Fruit fly (Drosophila melanogaster) whole organism, embryonic: Measurements from ENCODE around the gene Tcs6.

Experiments
- CG10267 ChIP-seq: fragments of 200-800 bp; sonication (Bioruptor generic); optimal IDR thresholded peaks from 2 replicates; lab custom pipeline; 2018; ENCODE audit warnings: missing biosample characterization, mild to moderate bottlenecking, missing genetic modification characterization, moderate library complexity
- CG10274 ChIP-seq: fragments of 200-800 bp; sonication (Bioruptor generic); optimal IDR thresholded peaks from 3 replicates; lab custom pipeline; 2017; ENCODE audit warnings: missing biosample characterization, mild to moderate bottlenecking, missing genetic modification characterization
- CG10654 ChIP-seq: fragments of 200-800 bp; sonication (Bioruptor generic); optimal IDR thresholded peaks from 2 replicates; lab custom pipeline; 2016; ENCODE audit warnings: missing biosample characterization, missing genetic modification characterization
- CG11560 ChIP-seq: fragments of 200-800 bp; sonication (Bioruptor generic); IDR thresholded peaks from 3 replicates; pipeline ENCODE4 v1.3.6; 2022; ENCODE audit warnings: missing biosample characterization, missing genetic modification characterization
- CG13624 ChIP-seq: fragments of 200-800 bp; sonication (Bioruptor generic); optimal IDR thresholded peaks from 2 replicates; lab custom pipeline; 2016; ENCODE audit warnings: missing biosample characterization, missing genetic modification characterization
- CG14441 ChIP-seq: fragments of 200-800 bp; sonication (Bioruptor generic); IDR thresholded peaks from 2 replicates; pipeline ENCODE4 v1.3.6; 2022; ENCODE audit warnings: missing biosample characterization, missing genetic modification characterization
- CG14860 ChIP-seq: fragments of 200-800 bp; sonication (Bioruptor generic); IDR thresholded peaks from 3 replicates; pipeline ENCODE4 v1.3.6; 2022; ENCODE audit warnings: missing biosample characterization, missing genetic modification characterization; ENCODE audit not compliant: partially characterized antibody
- CG1603 ChIP-seq: fragments of 200-800 bp; sonication (Bioruptor generic); optimal IDR thresholded peaks from 2 replicates; lab custom pipeline; 2019; ENCODE audit warnings: missing biosample characterization, mild to moderate bottlenecking, missing genetic modification characterization, moderate library complexity
- CG17802 ChIP-seq: fragments of 200-800 bp; sonication (Bioruptor generic); optimal IDR thresholded peaks from 2 replicates; lab custom pipeline; 2018; ENCODE audit warnings: missing biosample characterization, mild to moderate bottlenecking, missing genetic modification characterization, moderate library complexity
- CG18262 ChIP-seq: fragments of 200-800 bp; optimal IDR thresholded peaks from 3 replicates; lab custom pipeline; 2019; ENCODE audit warnings: missing biosample characterization, mild to moderate bottlenecking, missing genetic modification characterization, moderate library complexity
- CG18599 ChIP-seq: fragments of 200-800 bp; sonication (Bioruptor generic); optimal IDR thresholded peaks from 3 replicates; lab custom pipeline; 2017; ENCODE audit warnings: missing biosample characterization, missing genetic modification characterization, mild to moderate bottlenecking, moderate library complexity, missing genetic modification reagents
- CG2199 ChIP-seq: fragments of 200-800 bp; sonication (Bioruptor generic); IDR thresholded peaks from 3 replicates; pipeline ENCODE4 v1.3.6; 2022; ENCODE audit warnings: missing biosample characterization, missing genetic modification characterization
- CG2678 ChIP-seq: fragments of 200-800 bp; sonication (Bioruptor generic); optimal IDR thresholded peaks from 3 replicates; lab custom pipeline; 2019; ENCODE audit warnings: missing biosample characterization, mild to moderate bottlenecking, missing genetic modification characterization, moderate library complexity
- CG31388 ChIP-seq: fragments of 200-800 bp; sonication (Bioruptor generic); optimal IDR thresholded peaks from 2 replicates; lab custom pipeline; 2016; ENCODE audit warnings: missing biosample characterization, missing genetic modification characterization
- CG4404 ChIP-seq: fragments of 200-800 bp; sonication (Bioruptor generic); IDR thresholded peaks from 2 replicates; pipeline ENCODE4 v1.3.6; 2022; ENCODE audit warnings: missing biosample characterization, missing genetic modification characterization
- CG6791 ChIP-seq: fragments of 200-800 bp; sonication (Bioruptor generic); IDR thresholded peaks from 3 replicates; pipeline ENCODE4 v1.3.6; 2022; ENCODE audit warnings: missing biosample characterization, missing genetic modification characterization; ENCODE audit not compliant: partially characterized antibody
- CG7556 ChIP-seq: fragments of 200-800 bp; sonication (Bioruptor generic); optimal IDR thresholded peaks from 2 replicates; lab custom pipeline; 2017; ENCODE audit warnings: missing biosample characterization, mild to moderate bottlenecking, missing genetic modification characterization
- CG8359 ChIP-seq: fragments of 200-800 bp; sonication (Bioruptor generic); optimal IDR thresholded peaks from 2 replicates; lab custom pipeline; 2017; ENCODE audit warnings: missing biosample characterization, mild to moderate bottlenecking, missing genetic modification characterization, borderline replicate concordance
- CG9876 ChIP-seq: fragments of 200-800 bp; sonication (Bioruptor generic); optimal IDR thresholded peaks from 2 replicates; lab custom pipeline; 2016; ENCODE audit warnings: missing biosample characterization, missing genetic modification characterization
- CHES-1-like ChIP-seq: fragments of 200-800 bp; sonication (Bioruptor generic); optimal IDR thresholded peaks from 2 replicates; lab custom pipeline; 2016; ENCODE audit warnings: missing biosample characterization, missing genetic modification characterization
- CkIIα-i1 ChIP-seq: fragments of 200-800 bp; sonication (Bioruptor generic); IDR thresholded peaks from 2 replicates; pipeline ENCODE4 v1.3.6; 2022; ENCODE audit warnings: missing biosample characterization, missing genetic modification characterization
- D ChIP-seq, 2 experiments: fragments of 200-800 bp in 1 of 2; fragments of >200 bp in 1 of 2; sonication (Bioruptor generic) in 1 of 2; optimal IDR thresholded peaks; 2 replicates in 1 of 2; 3 replicates in 1 of 2; lab custom pipeline; 2017; ENCODE audit warnings: mild to moderate bottlenecking in 1 of 2, missing biosample characterization in 1 of 2, missing genetic modification characterization in 1 of 2, missing genetic modification reagents in 1 of 2
- Dref ChIP-seq: fragments of 200-800 bp; sonication (Bioruptor generic); IDR thresholded peaks from 2 replicates; pipeline ENCODE4 v1.3.6; 2022; ENCODE audit warnings: missing biosample characterization, missing genetic modification characterization
- Hand ChIP-seq: fragments of 200-800 bp; sonication (Bioruptor generic); optimal IDR thresholded peaks from 2 replicates; lab custom pipeline; 2017; ENCODE audit warnings: mild to moderate bottlenecking, missing biosample characterization, missing genetic modification reagents, missing genetic modification characterization
- Mrtf ChIP-seq: fragments of 200-800 bp; sonication (Bioruptor generic); IDR thresholded peaks from 3 replicates; pipeline ENCODE4 v1.3.6; 2022; ENCODE audit warnings: missing biosample characterization, missing genetic modification characterization
- Rx ChIP-seq: fragments of 200-800 bp; sonication (Bioruptor generic); IDR thresholded peaks from 2 replicates; pipeline ENCODE4 v1.3.6; 2022; ENCODE audit warnings: missing biosample characterization, missing genetic modification characterization
- Sox100B ChIP-seq: fragments of 200-800 bp; sonication (Bioruptor generic); optimal IDR thresholded peaks from 3 replicates; lab custom pipeline; 2018; ENCODE audit warnings: missing biosample characterization, mild to moderate bottlenecking, missing genetic modification characterization
- Spps ChIP-seq: fragments of 200-800 bp; sonication (Bioruptor generic); optimal IDR thresholded peaks from 2 replicates; lab custom pipeline; 2018; ENCODE audit warnings: missing biosample characterization, mild to moderate bottlenecking, missing genetic modification characterization
- Ssrp ChIP-seq: fragments of 200-800 bp; sonication (Bioruptor generic); optimal IDR thresholded peaks from 2 replicates; lab custom pipeline; 2018; ENCODE audit warnings: missing biosample characterization, mild to moderate bottlenecking, missing genetic modification characterization, moderate library complexity
- Usf ChIP-seq: fragments of 200-800 bp; sonication (Bioruptor generic); optimal IDR thresholded peaks from 2 replicates; lab custom pipeline; 2017; ENCODE audit warnings: missing genotype, missing biosample characterization, missing genetic modification characterization
- al ChIP-seq: fragments of 200-800 bp; sonication (Bioruptor generic); IDR thresholded peaks from 2 replicates; pipeline ENCODE4 v1.3.6; 2022; ENCODE audit warnings: missing biosample characterization, missing genetic modification characterization
- bbx ChIP-seq: fragments of 200-800 bp; sonication (Bioruptor generic); IDR thresholded peaks from 2 replicates; pipeline ENCODE4 v1.3.6; 2022; ENCODE audit warnings: missing biosample characterization, missing genetic modification characterization; ENCODE audit not compliant: partially characterized antibody
- bcd ChIP-seq: fragments of 200-800 bp; sonication (Bioruptor generic); optimal IDR thresholded peaks from 2 replicates; lab custom pipeline; 2017; ENCODE audit warnings: missing biosample characterization, mild to moderate bottlenecking, missing genetic modification characterization
- ci ChIP-seq: fragments of 200-800 bp; sonication (Bioruptor generic); IDR thresholded peaks from 3 replicates; pipeline ENCODE4 v1.3.6; 2022; ENCODE audit warnings: missing biosample characterization, missing genetic modification characterization
- cwo ChIP-seq: fragments of 200-800 bp; sonication (Bioruptor generic); optimal IDR thresholded peaks from 3 replicates; lab custom pipeline; 2017; ENCODE audit warnings: missing biosample characterization, missing genetic modification characterization, mild to moderate bottlenecking, moderate library complexity, missing genetic modification reagents
- eve ChIP-seq, 2 experiments: fragments of >200 bp; optimal IDR thresholded peaks; 2 replicates each; lab custom pipeline; 2017; ENCODE audit warnings: missing biosample characterization in 2 of 2, missing genetic modification characterization in 2 of 2
- ewg ChIP-seq: fragments of 200-800 bp; sonication (Bioruptor generic); optimal IDR thresholded peaks from 3 replicates; lab custom pipeline; 2017; ENCODE audit warnings: mild to moderate bottlenecking, missing biosample characterization, missing genetic modification reagents, missing genetic modification characterization
- gro ChIP-seq: fragments of 200-800 bp; sonication (Bioruptor generic); optimal IDR thresholded peaks from 2 replicates; lab custom pipeline; 2016; ENCODE audit warnings: missing biosample characterization, missing genetic modification characterization
- jigr1 ChIP-seq: fragments of 200-800 bp; sonication (Bioruptor generic); IDR thresholded peaks from 3 replicates; pipeline ENCODE4 v1.3.6; 2022; ENCODE audit warnings: missing biosample characterization, missing genetic modification characterization
- jing ChIP-seq: fragments of 200-800 bp; sonication (Bioruptor generic); optimal IDR thresholded peaks from 2 replicates; lab custom pipeline; 2018; ENCODE audit warnings: missing biosample characterization, mild to moderate bottlenecking, missing genetic modification characterization
- luna ChIP-seq: fragments of 200-800 bp; sonication (Bioruptor generic); optimal IDR thresholded peaks from 2 replicates; lab custom pipeline; 2016; ENCODE audit warnings: missing biosample characterization, missing genetic modification characterization
- mam ChIP-seq: fragments of 200-800 bp; sonication (Bioruptor generic); optimal IDR thresholded peaks from 3 replicates; lab custom pipeline; 2016; ENCODE audit warnings: missing biosample characterization, missing genetic modification characterization
- pho ChIP-seq: fragments of 200-800 bp; sonication (Bioruptor generic); optimal IDR thresholded peaks from 2 replicates; lab custom pipeline; 2016; ENCODE audit warnings: missing biosample characterization, missing genetic modification characterization
- pros ChIP-seq: fragments of 200-800 bp; sonication (Bioruptor generic); optimal IDR thresholded peaks from 3 replicates; lab custom pipeline; 2019; ENCODE audit warnings: missing biosample characterization, mild to moderate bottlenecking, missing genetic modification characterization, moderate library complexity
- tll ChIP-seq, 2 experiments: fragments of 200-800 bp in 1 of 2; fragments of >200 bp in 1 of 2; sonication (Bioruptor generic) in 1 of 2; optimal IDR thresholded peaks; 2 replicates each; lab custom pipeline; 2017 to 2019; ENCODE audit warnings: missing biosample characterization in 2 of 2, missing genetic modification characterization in 2 of 2, mild to moderate bottlenecking in 1 of 2, moderate library complexity in 1 of 2
- tup ChIP-seq: fragments of 200-800 bp; sonication (Bioruptor generic); optimal IDR thresholded peaks from 2 replicates; lab custom pipeline; 2016; ENCODE audit warnings: missing biosample characterization, mild to moderate bottlenecking, missing genetic modification characterization, moderate library complexity
- twi ChIP-seq: fragments of 200-800 bp; optimal IDR thresholded peaks from 2 replicates; lab custom pipeline; 2019; ENCODE audit warnings: missing biosample characterization, mild to moderate bottlenecking, missing genetic modification characterization, moderate library complexity
- vfl ChIP-seq: fragments of 200-800 bp; sonication (Bioruptor generic); optimal IDR thresholded peaks from 2 replicates; lab custom pipeline; 2016; ENCODE audit warnings: missing biosample characterization, missing genetic modification characterization
- zf30C ChIP-seq: fragments of 200-800 bp; sonication (Bioruptor generic); optimal IDR thresholded peaks from 3 replicates; lab custom pipeline; 2018; ENCODE audit warnings: missing biosample characterization, mild to moderate bottlenecking, missing genetic modification characterization

The Tcs6 gene

DNA sequence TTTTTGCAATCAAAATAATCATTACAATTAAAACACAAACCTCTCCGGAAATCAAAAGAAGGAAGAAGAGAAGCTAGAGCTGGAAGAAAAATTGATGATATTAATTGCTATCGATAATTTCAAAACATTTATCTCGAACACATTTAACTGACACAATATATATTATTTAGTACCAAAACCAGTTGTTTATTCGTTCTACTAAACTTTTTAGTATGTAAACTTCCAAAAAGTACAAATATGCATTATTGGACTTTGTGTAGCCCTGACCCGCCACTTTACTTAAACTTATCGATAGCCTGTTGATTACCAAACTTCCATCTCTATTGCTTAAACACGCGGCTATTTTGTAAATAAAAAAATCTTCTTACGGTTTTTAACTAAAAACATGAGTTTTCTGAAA, 1.2 kb upstream of the Tcs6 start, which contains the start of the genes RpL34a and Trmt61 (continued):
- TF ChIP-seq CG11560 (tag; lab: Robert Waterston, UW) (no peak), CG10267 (peak; percentile 90), zf30C (peak; percentile 28), Usf (peak; percentile 24), tup (GFP tag; lab: Kevin White, UChicago) (peak; percentile 19), gro (GFP tag; lab: Kevin White, UChicago) (no peak), Mrtf (GFP tag; lab: Robert Waterston, UW) (0 out of 3 replicates have a peak, but pooled peaks have one; percentile 12), CG18262 (tag; lab: Kevin White, UChicago) (peak; percentile 87), ewg (GFP tag; lab: Kevin White, UChicago) (peak; percentile 77), mam (GFP tag; lab: Kevin White, UChicago) (peak; percentile 78), CG8359 (peak; percentile 75), Sox100B (GFP tag; lab: Kevin White, UChicago) (peak; percentile 96), jigr1 (GFP tag; lab: Robert Waterston, UW) (no peak), CG14860 (peak; percentile 69; the same call in 2 of the 3 replicates), CG18599 (GFP tag; lab: Kevin White, UChicago) (peak; percentile 88), CG7556 (GFP tag; lab: Kevin White, UChicago) (peak; percentile 79), luna (peak; percentile 72), D (optimal IDR thresholded peaks at IDR 0.05; lab: Kevin White, UChicago) (no peak), D (GFP tag; optimal IDR thresholded peaks at IDR 0.05; lab: Kevin White, UChicago) (peak; percentile 85), CG10654 (GFP tag; lab: Kevin White, UChicago) (peak; percentile 72), pho (GFP tag; lab: Kevin White, UChicago) (peak; percentile 81), Dref (peak; percentile 81), CHES-1-like (GFP tag; lab: Kevin White, UChicago) (peak; percentile 75), Hand (GFP tag; lab: Kevin White, UChicago) (peak; percentile 73), CG1603 (peak; percentile 85), CG31388 (GFP tag; lab: Kevin White, UChicago) (peak; percentile 25), vfl (GFP tag; lab: Kevin White, UChicago) (peak; percentile 75), CG14441 (GFP tag; lab: Robert Waterston, UW) (peak; percentile 52), ci (GFP tag; lab: Robert Waterston, UW) (peak; percentile 82), twi (tag; lab: Kevin White, UChicago) (no peak), CG4404 (GFP tag; lab: Robert Waterston, UW) (no peak), bbx (GFP tag; lab: Robert Waterston, UW) (peak; percentile 71), CG17802 (peak; percentile 60), jing (GFP tag; lab: Kevin White, UChicago) (peak; percentile 41), al (GFP tag; lab: Robert Waterston, UW) (peak; percentile 64), eve (GFP tag; optimal IDR thresholded peaks at IDR 0.05; lab: Kevin White, UChicago) (no peak), Ssrp (tag; lab: Kevin White, UChicago) (peak; percentile 72), bcd (peak; percentile 91), CG6791 (GFP tag; lab: Robert Waterston, UW) (peak; percentile 75), CG2199 (GFP tag; lab: Robert Waterston, UW) (no peak), pros (GFP tag; lab: Kevin White, UChicago) (peak; percentile 37), tll (GFP tag; optimal IDR thresholded peaks at IDR 0.05; lab: Kevin White, UChicago) (peak in 1 of 2 experiments; percentile 39), Spps (tag; lab: Kevin White, UChicago) (peak; percentile 79), CG10274 (GFP tag; lab: Kevin White, UChicago) (peak; percentile 67), cwo (GFP tag; lab: Kevin White, UChicago) (peak; percentile 63), CG9876 (GFP tag; lab: Kevin White, UChicago) (peak; percentile 21), CG2678 (tag; lab: Kevin White, UChicago) (peak; percentile 85), Rx (GFP tag; lab: Robert Waterston, UW) (peak; percentile 55), CG13624 (GFP tag; lab: Kevin White, UChicago) (peak; percentile 87), CkIIα-i1 (no peak)
